Fruit fly (Drosophila melanogaster): ENCODE data around the gene CG12773.

The CG12773 gene

dm6 chrX:1388148-1388703 lies 34.4 kb upstream of the CG12773 start (continued):
- no peak for TF ChIP-seq Lpt (GFP tag; optimal IDR thresholded peaks at IDR 0.05)
- no peak for TF ChIP-seq topi (GFP tag; optimal IDR thresholded peaks at IDR 0.05)
- TF ChIP-seq Hr39 (GFP tag; optimal IDR thresholded peaks at IDR 0.05): no peak
- TF ChIP-seq CG8119 (GFP tag; IDR thresholded peaks at IDR 0.05): no peak
- no peak for TF ChIP-seq CG34406 (GFP tag; optimal IDR thresholded peaks at IDR 0.05)
- no peak for TF ChIP-seq vri (GFP tag; optimal IDR thresholded peaks at IDR 0.05)
- TF ChIP-seq spab (GFP tag; optimal IDR thresholded peaks at IDR 0.05): no peak
- no peak for TF ChIP-seq dac (GFP tag; optimal IDR thresholded peaks at IDR 0.05)
- no peak for TF ChIP-seq CG7368 (GFP tag; optimal IDR thresholded peaks at IDR 0.05)
- TF ChIP-seq acj6 (GFP tag; optimal IDR thresholded peaks at IDR 0.05): no peak
- TF ChIP-seq CG9139 (GFP tag; optimal IDR thresholded peaks at IDR 0.05): no peak
- peak; percentile 37 for TF ChIP-seq CG6808 (GFP tag; optimal IDR thresholded peaks at IDR 0.05)
- no peak for TF ChIP-seq CG1621 (tag; optimal IDR thresholded peaks at IDR 0.05)
- no peak for TF ChIP-seq Met (GFP tag; optimal IDR thresholded peaks at IDR 0.05)
- no peak for TF ChIP-seq Ets21C (GFP tag; optimal IDR thresholded peaks at IDR 0.05)
- TF ChIP-seq salr (GFP tag; optimal IDR thresholded peaks at IDR 0.05): no peak
- TF ChIP-seq fkh (GFP tag; optimal IDR thresholded peaks at IDR 0.05): peak; percentile 93
- no peak for TF ChIP-seq CG11762 (GFP tag; optimal IDR thresholded peaks at IDR 0.05; ENCODE audit: insufficient read depth)
- TF ChIP-seq CG8319 (GFP tag; optimal IDR thresholded peaks at IDR 0.05): no peak
- TF ChIP-seq CG6276 (GFP tag; optimal IDR thresholded peaks at IDR 0.05): no peak
- peak; percentile 26 to 33 for TF ChIP-seq ss (GFP tag; optimal IDR thresholded peaks at IDR 0.05)

dm6 chrX:1387149-1387752 lies 33.5 kb upstream of the CG12773 start:
- TF ChIP-seq vri (GFP tag; optimal IDR thresholded peaks at IDR 0.05) (peak; percentile 19), Gug (GFP tag; IDR thresholded peaks at IDR 0.05) (no peak), Sox15 (GFP tag; optimal IDR thresholded peaks at IDR 0.05) (no peak), fd59A (GFP tag; optimal IDR thresholded peaks at IDR 0.05) (no peak), cyc (GFP tag; optimal IDR thresholded peaks at IDR 0.05) (no peak), acj6 (GFP tag; optimal IDR thresholded peaks at IDR 0.05) (no peak), fkh (GFP tag; optimal IDR thresholded peaks at IDR 0.05) (peak; percentile 90), CG3032 (tag; optimal IDR thresholded peaks at IDR 0.05) (no peak), CG8319 (GFP tag; optimal IDR thresholded peaks at IDR 0.05) (no peak), lz (GFP tag; optimal IDR thresholded peaks at IDR 0.05) (no peak), CG3919 (GFP tag; optimal IDR thresholded peaks at IDR 0.05) (no peak), ss (GFP tag; optimal IDR thresholded peaks at IDR 0.05) (no peak), Lpt (GFP tag; optimal IDR thresholded peaks at IDR 0.05) (no peak), Ets21C (GFP tag; optimal IDR thresholded peaks at IDR 0.05) (no peak), topi (GFP tag; optimal IDR thresholded peaks at IDR 0.05) (no peak), CG16779 (tag; optimal IDR thresholded peaks at IDR 0.05) (no peak), eg (GFP tag; IDR thresholded peaks at IDR 0.05) (no peak), Eip93F (GFP tag; optimal IDR thresholded peaks at IDR 0.05) (peak; percentile 60), CG6163 (GFP tag; IDR thresholded peaks at IDR 0.05) (no peak), CG11294 (GFP tag; IDR thresholded peaks at IDR 0.05) (no peak), svp (GFP tag) (peak; percentile 75), dac (GFP tag; optimal IDR thresholded peaks at IDR 0.05) (no peak), Eip78C (GFP tag) (no peak), CG1621 (tag; optimal IDR thresholded peaks at IDR 0.05) (no peak), achi (GFP tag; optimal IDR thresholded peaks at IDR 0.05) (no peak)

- TF ChIP-seq Eip93F (GFP tag; optimal IDR thresholded peaks at IDR 0.05) (no peak), CG10631 (GFP tag; optimal IDR thresholded peaks at IDR 0.05) (no peak), CG11902 (GFP tag; optimal IDR thresholded peaks at IDR 0.05) (no peak), CG6276 (GFP tag; optimal IDR thresholded peaks at IDR 0.05) (no peak), Eip78C (GFP tag) (no peak)
Observed at dm6 chrX:1384232-1384631, 30.5 kb upstream of the CG12773 start.

All from whole organism, prepupa.